Fruit fly (Drosophila melanogaster) whole organism, embryonic: ENCODE results near the gene Pink1.
A peak's percentile ranks its signal among the peaks of the same experiment; 100 is the strongest.

Experiments
- CG10462 ChIP-seq: fragments of 200-800 bp; sonication (Bioruptor generic); optimal IDR thresholded peaks from 2 replicates; lab custom pipeline; 2016; ENCODE audit warnings: missing biosample characterization, missing genetic modification characterization
- CG11696 ChIP-seq: fragments of 200-800 bp; sonication (Bioruptor generic); IDR thresholded peaks from 2 replicates; pipeline ENCODE4 v1.3.6; 2022; ENCODE audit warnings: missing biosample characterization, missing genetic modification characterization
- CG1233 ChIP-seq: fragments of 200-800 bp; sonication (Bioruptor generic); optimal IDR thresholded peaks from 4 replicates; lab custom pipeline; 2018; ENCODE audit warnings: missing biosample characterization, mild to moderate bottlenecking, missing genetic modification characterization
- CG12744 ChIP-seq: fragments of 200-800 bp; sonication (Bioruptor generic); optimal IDR thresholded peaks from 2 replicates; lab custom pipeline; 2016; ENCODE audit warnings: missing biosample characterization, missing genetic modification characterization
- CG14050 ChIP-seq: fragments of 200-800 bp; sonication (Bioruptor generic); IDR thresholded peaks from 3 replicates; pipeline ENCODE4 v1.3.6; 2022; ENCODE audit warnings: missing biosample characterization, missing genetic modification characterization
- CG14965 ChIP-seq: fragments of 200-800 bp; sonication (Bioruptor generic); optimal IDR thresholded peaks from 2 replicates; lab custom pipeline; 2016; ENCODE audit warnings: missing biosample characterization, missing genetic modification characterization, borderline replicate concordance
- CG2199 ChIP-seq: fragments of 200-800 bp; sonication (Bioruptor generic); IDR thresholded peaks from 3 replicates; pipeline ENCODE4 v1.3.6; 2022; ENCODE audit warnings: missing biosample characterization, missing genetic modification characterization
- CG30020 ChIP-seq: fragments of 200-800 bp; optimal IDR thresholded peaks from 2 replicates; lab custom pipeline; 2019; ENCODE audit warnings: missing biosample characterization, mild to moderate bottlenecking, missing genetic modification characterization, moderate library complexity
- CG30431 ChIP-seq: fragments of 200-800 bp; sonication (Bioruptor generic); optimal IDR thresholded peaks from 2 replicates; lab custom pipeline; 2017; ENCODE audit warnings: missing biosample characterization, missing genetic modification characterization
- CG3847 ChIP-seq: fragments of 200-800 bp; sonication (Bioruptor generic); IDR thresholded peaks from 2 replicates; pipeline ENCODE4 v1.3.6; 2022; ENCODE audit warnings: missing biosample characterization, missing genetic modification characterization
- CG4730 ChIP-seq: fragments of 200-800 bp; sonication (Bioruptor generic); IDR thresholded peaks from 2 replicates; pipeline ENCODE4 v1.3.6; 2022; ENCODE audit warnings: missing biosample characterization, missing genetic modification characterization
- CG5953 ChIP-seq: fragments of 200-800 bp; sonication (Bioruptor generic); IDR thresholded peaks from 2 replicates; pipeline ENCODE4 v1.3.6; 2022; ENCODE audit warnings: missing biosample characterization, missing genetic modification characterization
- CG6272 ChIP-seq: fragments of 200-800 bp; sonication (Bioruptor generic); IDR thresholded peaks from 2 replicates; pipeline ENCODE4 v1.3.6; 2022; ENCODE audit warnings: missing biosample characterization, missing genetic modification characterization
- CG6854 ChIP-seq: fragments of 200-800 bp; sonication (Bioruptor generic); optimal IDR thresholded peaks from 3 replicates; lab custom pipeline; 2017; ENCODE audit warnings: missing biosample characterization, mild to moderate bottlenecking, missing genetic modification characterization
- CG7372 ChIP-seq: fragments of 200-800 bp; sonication (Bioruptor generic); IDR thresholded peaks from 2 replicates; pipeline ENCODE4 v1.3.6; 2022; ENCODE audit warnings: missing biosample characterization, missing genetic modification characterization
- CG7987 ChIP-seq: fragments of 200-800 bp; sonication (Bioruptor generic); optimal IDR thresholded peaks from 2 replicates; lab custom pipeline; 2018; ENCODE audit warnings: missing biosample characterization, mild to moderate bottlenecking, missing genetic modification characterization, moderate library complexity
- CTCF ChIP-seq: fragments of 200-800 bp; sonication (Bioruptor generic); optimal IDR thresholded peaks from 2 replicates; lab custom pipeline; 2017; ENCODE audit warnings: missing biosample characterization, mild to moderate bottlenecking, missing genetic modification characterization, moderate library complexity
- CkIIα-i1 ChIP-seq: fragments of 200-800 bp; sonication (Bioruptor generic); IDR thresholded peaks from 2 replicates; pipeline ENCODE4 v1.3.6; 2022; ENCODE audit warnings: missing biosample characterization, missing genetic modification characterization
- D19B ChIP-seq: fragments of 200-800 bp; sonication (Bioruptor generic); optimal IDR thresholded peaks from 2 replicates; lab custom pipeline; 2017; ENCODE audit warnings: missing biosample characterization, mild to moderate bottlenecking, missing genetic modification characterization
- Dip3 ChIP-seq: fragments of 200-800 bp; sonication (Bioruptor generic); optimal IDR thresholded peaks from 3 replicates; lab custom pipeline; 2016; ENCODE audit warnings: missing biosample characterization, missing genetic modification characterization
- Doc2 ChIP-seq: fragments of 200-800 bp; sonication (Bioruptor generic); IDR thresholded peaks from 2 replicates; pipeline ENCODE4 v1.3.6; 2022; ENCODE audit warnings: missing biosample characterization, missing genetic modification characterization
- Dp ChIP-seq: fragments of 200-800 bp; sonication (Bioruptor generic); optimal IDR thresholded peaks from 2 replicates; lab custom pipeline; 2018; ENCODE audit warnings: missing biosample characterization, mild to moderate bottlenecking, missing genetic modification characterization, moderate library complexity
- Fer2 ChIP-seq: fragments of 200-800 bp; sonication (Bioruptor generic); optimal IDR thresholded peaks from 2 replicates; lab custom pipeline; 2018; ENCODE audit warnings: missing biosample characterization, mild to moderate bottlenecking, missing genetic modification characterization, moderate library complexity
- Hr3 ChIP-seq: fragments of 200-800 bp; sonication (Bioruptor generic); optimal IDR thresholded peaks from 3 replicates; lab custom pipeline; 2016; ENCODE audit warnings: missing biosample characterization, missing genetic modification characterization
- Nf-YC ChIP-seq: fragments of 200-800 bp; optimal IDR thresholded peaks from 3 replicates; lab custom pipeline; 2019; ENCODE audit warnings: missing biosample characterization, mild to moderate bottlenecking, missing genetic modification characterization, moderate library complexity
- PHDP ChIP-seq: fragments of 200-800 bp; sonication (Bioruptor generic); optimal IDR thresholded peaks from 3 replicates; lab custom pipeline; 2018; ENCODE audit warnings: missing biosample characterization, mild to moderate bottlenecking, missing genetic modification characterization, moderate library complexity
- Sry-β ChIP-seq: fragments of 200-800 bp; sonication (Bioruptor generic); optimal IDR thresholded peaks from 2 replicates; lab custom pipeline; 2018; ENCODE audit warnings: missing biosample characterization, mild to moderate bottlenecking, missing genetic modification characterization, moderate library complexity
- TFAM ChIP-seq: fragments of 200-800 bp; sonication (Bioruptor generic); optimal IDR thresholded peaks from 2 replicates; lab custom pipeline; 2017; ENCODE audit warnings: missing biosample characterization, missing genetic modification characterization, inconsistent platforms
- ap ChIP-seq: fragments of 200-800 bp; sonication (Bioruptor generic); IDR thresholded peaks from 2 replicates; pipeline ENCODE4 v1.3.6; 2022; ENCODE audit warnings: missing biosample characterization, missing genetic modification characterization
- cas ChIP-seq: fragments of 200-800 bp; sonication (Bioruptor generic); IDR thresholded peaks from 2 replicates; pipeline ENCODE4 v1.3.6; 2022; ENCODE audit warnings: missing biosample characterization, missing genetic modification characterization
- chinmo ChIP-seq: fragments of 200-800 bp; sonication (Bioruptor generic); IDR thresholded peaks from 4 replicates; pipeline ENCODE4 v1.3.6; 2022; ENCODE audit warnings: missing biosample characterization, missing genetic modification characterization; ENCODE audit not compliant: partially characterized antibody
- crc ChIP-seq: fragments of 200-800 bp; sonication (Bioruptor generic); optimal IDR thresholded peaks from 2 replicates; lab custom pipeline; 2016; ENCODE audit warnings: missing biosample characterization, missing genetic modification characterization
- dan ChIP-seq: fragments of 200-800 bp; sonication (Bioruptor generic); IDR thresholded peaks from 2 replicates; pipeline ENCODE4 v1.3.6; 2022; ENCODE audit warnings: missing biosample characterization, missing genetic modification characterization
- dati ChIP-seq: fragments of 200-800 bp; sonication (Bioruptor generic); IDR thresholded peaks from 2 replicates; pipeline ENCODE4 v1.3.6; 2022; ENCODE audit warnings: missing biosample characterization, missing genetic modification characterization
- gce ChIP-seq: fragments of 200-800 bp; sonication (Bioruptor generic); IDR thresholded peaks from 3 replicates; pipeline ENCODE4 v1.3.6; 2022; ENCODE audit warnings: missing biosample characterization, missing genetic modification characterization
- gem ChIP-seq: fragments of 200-800 bp; sonication (Bioruptor generic); optimal IDR thresholded peaks from 2 replicates; lab custom pipeline; 2019; ENCODE audit warnings: missing biosample characterization, mild to moderate bottlenecking, missing genetic modification characterization, moderate library complexity
- h ChIP-seq: fragments of >200 bp; optimal IDR thresholded peaks from 2 replicates; lab custom pipeline; 2017
- jumu ChIP-seq: fragments of 200-800 bp; sonication (Bioruptor generic); optimal IDR thresholded peaks from 3 replicates; lab custom pipeline; 2016; ENCODE audit warnings: missing biosample characterization, missing genetic modification characterization
- ken ChIP-seq: fragments of 200-800 bp; sonication (Bioruptor generic); IDR thresholded peaks from 3 replicates; pipeline ENCODE4 v1.3.6; 2022; ENCODE audit warnings: missing biosample characterization, missing genetic modification characterization
- mam ChIP-seq: fragments of 200-800 bp; sonication (Bioruptor generic); optimal IDR thresholded peaks from 3 replicates; lab custom pipeline; 2016; ENCODE audit warnings: missing biosample characterization, missing genetic modification characterization
- odd ChIP-seq: fragments of 200-800 bp; sonication (Bioruptor generic); optimal IDR thresholded peaks from 2 replicates; lab custom pipeline; 2017; ENCODE audit warnings: missing biosample characterization, mild to moderate bottlenecking, missing genetic modification characterization
- prd ChIP-seq, 3 experiments: fragments of >200 bp in 2 of 3; fragments of 200-800 bp in 1 of 3; sonication (Bioruptor generic) in 1 of 3; optimal IDR thresholded peaks in 2 of 3; IDR thresholded peaks in 1 of 3; 2 replicates in 2 of 3; 3 replicates in 1 of 3; pipeline versions ENCODE4 v1.3.6 to Lab custom; 2017 to 2022; ENCODE audit warnings: missing biosample characterization in 1 of 3, missing genetic modification characterization in 1 of 3
- psq ChIP-seq: fragments of 200-800 bp; sonication (Bioruptor generic); optimal IDR thresholded peaks from 2 replicates; lab custom pipeline; 2017; ENCODE audit warnings: missing biosample characterization, missing genetic modification characterization
- run ChIP-seq: fragments of 200-800 bp; sonication (Bioruptor generic); optimal IDR thresholded peaks from 3 replicates; lab custom pipeline; 2018; ENCODE audit warnings: missing biosample characterization, mild to moderate bottlenecking, missing genetic modification characterization
- sd ChIP-seq: fragments of 200-800 bp; sonication (Bioruptor generic); optimal IDR thresholded peaks from 3 replicates; lab custom pipeline; 2018; ENCODE audit warnings: missing biosample characterization, mild to moderate bottlenecking, missing genetic modification characterization, moderate library complexity
- shn ChIP-seq: fragments of 200-800 bp; sonication (Bioruptor generic); optimal IDR thresholded peaks from 3 replicates; lab custom pipeline; 2016; ENCODE audit warnings: missing biosample characterization, missing genetic modification characterization
- sug ChIP-seq: fragments of 200-800 bp; optimal IDR thresholded peaks from 2 replicates; lab custom pipeline; 2019; ENCODE audit warnings: missing biosample characterization, mild to moderate bottlenecking, missing genetic modification characterization, moderate library complexity
- ttk ChIP-seq: fragments of 200-800 bp; sonication (Bioruptor generic); IDR thresholded peaks from 2 replicates; pipeline ENCODE4 v2.1.2; 2022; ENCODE audit warnings: missing biosample characterization, missing genetic modification characterization
- tx ChIP-seq: fragments of 200-800 bp; sonication (Bioruptor generic); optimal IDR thresholded peaks from 2 replicates; lab custom pipeline; 2016; ENCODE audit warnings: missing biosample characterization, missing genetic modification characterization
- unc-4 ChIP-seq: fragments of 200-800 bp; sonication (Bioruptor generic); IDR thresholded peaks from 2 replicates; pipeline ENCODE4 v1.3.6; 2022; ENCODE audit warnings: missing biosample characterization, missing genetic modification characterization; ENCODE audit not compliant: partially characterized antibody
- zen ChIP-seq: fragments of 200-800 bp; sonication (Bioruptor generic); optimal IDR thresholded peaks from 3 replicates; lab custom pipeline; 2018; ENCODE audit warnings: missing biosample characterization, mild to moderate bottlenecking, missing genetic modification characterization, moderate library complexity
- zf30C ChIP-seq: fragments of 200-800 bp; sonication (Bioruptor generic); optimal IDR thresholded peaks from 3 replicates; lab custom pipeline; 2018; ENCODE audit warnings: missing biosample characterization, mild to moderate bottlenecking, missing genetic modification characterization

Gene Pink1

DNA sequence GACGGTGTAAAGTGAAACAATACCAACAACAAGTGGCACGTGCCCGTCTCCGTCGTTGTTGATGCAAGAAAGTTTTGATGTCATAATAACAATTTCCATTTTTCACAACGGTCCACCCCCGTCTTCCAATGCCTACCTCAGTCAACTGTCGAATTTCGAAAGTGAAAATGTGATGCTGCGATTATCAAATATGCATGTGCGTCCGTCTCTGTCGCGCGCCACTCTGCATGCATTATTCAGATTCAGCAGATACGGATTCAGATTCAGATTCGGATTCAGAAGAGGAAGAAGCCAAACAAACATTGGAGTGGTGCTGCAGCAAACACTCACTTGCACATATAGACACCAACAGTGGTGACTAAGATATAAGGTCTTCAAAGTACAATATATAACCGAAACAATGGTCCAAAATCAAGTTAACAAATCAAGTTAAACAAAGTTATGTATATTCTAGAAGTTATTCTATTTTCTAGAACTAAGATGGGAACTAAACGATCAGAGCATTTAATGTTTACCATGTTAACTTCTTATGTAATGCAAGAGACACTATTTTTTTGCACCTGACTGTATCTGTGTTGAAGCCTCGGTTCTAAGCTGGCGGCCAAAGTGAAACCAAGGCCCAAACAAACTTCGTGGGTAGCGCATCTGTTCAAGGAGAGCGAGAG is 40.9 kb upstream of the Pink1 start (continued):
- no peak for TF ChIP-seq zf30C (GFP tag; lab: Kevin White, UChicago)
- TF ChIP-seq CG30020 (tag; lab: Kevin White, UChicago): no peak
- TF ChIP-seq TFAM (GFP tag; lab: Kevin White, UChicago): no peak
- TF ChIP-seq Fer2 (tag; lab: Kevin White, UChicago): no peak
- TF ChIP-seq crc (GFP tag; lab: Kevin White, UChicago): no peak
- TF ChIP-seq CG1233 (GFP tag; lab: Kevin White, UChicago): peak; percentile 35
- TF ChIP-seq chinmo (GFP tag; lab: Robert Waterston, UW): no peak
- no peak for TF ChIP-seq CTCF
- TF ChIP-seq cas (GFP tag; lab: Robert Waterston, UW): no peak
- peak; percentile 35; the same call in 1 of the 2 replicates for TF ChIP-seq ap
- no peak for TF ChIP-seq tx
- TF ChIP-seq h: no peak
- no peak for TF ChIP-seq CG2199 (GFP tag; lab: Robert Waterston, UW)
- no peak for TF ChIP-seq zen
- no peak for TF ChIP-seq mam (GFP tag; lab: Kevin White, UChicago)
- no peak for TF ChIP-seq CG7372 (GFP tag; lab: Robert Waterston, UW)
- no peak for TF ChIP-seq shn (GFP tag; lab: Kevin White, UChicago)
- TF ChIP-seq prd (optimal IDR thresholded peaks at IDR 0.05; lab: Kevin White, UChicago): no peak
- peak; percentile 28; the same call in 1 of the 3 replicates for TF ChIP-seq prd (GFP tag; IDR thresholded peaks at IDR 0.05; lab: Robert Waterston, UW)
- no peak for TF ChIP-seq CG6272
- no peak for TF ChIP-seq CG10462 (GFP tag; lab: Kevin White, UChicago)
- no peak for TF ChIP-seq ttk (GFP tag; lab: Robert Waterston, UW)
- TF ChIP-seq CG12744 (GFP tag; lab: Kevin White, UChicago): no peak
- TF ChIP-seq gem: peak; percentile 63
- TF ChIP-seq dati: no peak
- TF ChIP-seq Sry-β: no peak
- no peak for TF ChIP-seq CG14050 (GFP tag; lab: Robert Waterston, UW)
- no peak for TF ChIP-seq jumu (GFP tag; lab: Kevin White, UChicago)
- TF ChIP-seq sug: no peak
- TF ChIP-seq Nf-YC (tag; lab: Kevin White, UChicago): no peak
- peak; percentile 86 for TF ChIP-seq CG11696 (GFP tag; lab: Robert Waterston, UW)
- TF ChIP-seq CG30431 (GFP tag; lab: Kevin White, UChicago): no peak
- TF ChIP-seq Dp: no peak
- TF ChIP-seq sd (tag; lab: Kevin White, UChicago): no peak
- no peak for TF ChIP-seq CG4730 (GFP tag; lab: Robert Waterston, UW)
- TF ChIP-seq D19B (GFP tag; lab: Kevin White, UChicago): no peak
- no peak for TF ChIP-seq CG6854 (GFP tag; lab: Kevin White, UChicago)
- TF ChIP-seq unc-4: no peak
- TF ChIP-seq CG5953 (GFP tag; lab: Robert Waterston, UW): no peak
- no peak for TF ChIP-seq CG3847 (GFP tag; lab: Robert Waterston, UW)
- TF ChIP-seq PHDP (tag; lab: Kevin White, UChicago): peak; percentile 2
- no peak for TF ChIP-seq gce (GFP tag; lab: Robert Waterston, UW)
- no peak for TF ChIP-seq ken
- TF ChIP-seq CkIIα-i1 (GFP tag; lab: Robert Waterston, UW): no peak
- TF ChIP-seq odd: no peak
- TF ChIP-seq dan (GFP tag; lab: Robert Waterston, UW): no peak
- no peak for TF ChIP-seq psq (GFP tag; lab: Kevin White, UChicago)
- no peak for TF ChIP-seq CG7987 (GFP tag; lab: Kevin White, UChicago)
- no peak for TF ChIP-seq Hr3 (GFP tag; lab: Kevin White, UChicago)
- TF ChIP-seq Dip3 (GFP tag; lab: Kevin White, UChicago): no peak
- TF ChIP-seq run (tag; lab: Kevin White, UChicago): no peak
- TF ChIP-seq Doc2 (GFP tag; lab: Robert Waterston, UW): no peak
- no peak for TF ChIP-seq CG14965
